Fruit fly (Drosophila melanogaster): ENCODE measurements around the gene spn-D.

spn-D gene

dm6 chr3R:27135692-27136641, 29.5 kb upstream of the spn-D start (continued):
- peak; percentile 74 for TF ChIP-seq CG1792 (GFP tag; optimal IDR thresholded peaks at IDR 0.05)
- peak; percentile 92 for TF ChIP-seq Med (GFP tag)
- peak; percentile 7 for TF ChIP-seq schlank (tag; optimal IDR thresholded peaks at IDR 0.05)
- no peak for TF ChIP-seq Fer2 (tag; optimal IDR thresholded peaks at IDR 0.05)
- no peak for TF ChIP-seq bowl (GFP tag; IDR thresholded peaks at IDR 0.05)
- TF ChIP-seq Abd-B (GFP tag; optimal IDR thresholded peaks at IDR 0.05) = no peak
- peak; percentile 33 for TF ChIP-seq CG30431 (GFP tag; optimal IDR thresholded peaks at IDR 0.05)
- peak; percentile 75 for TF ChIP-seq wek (GFP tag; optimal IDR thresholded peaks at IDR 0.05)
- no peak for TF ChIP-seq chn (GFP tag; optimal IDR thresholded peaks at IDR 0.05)
- TF ChIP-seq br (optimal IDR thresholded peaks at IDR 0.05) = no peak
- TF ChIP-seq nau (GFP tag; optimal IDR thresholded peaks at IDR 0.05) = peak; percentile 81
- peak; percentile 88 for TF ChIP-seq CG9727 (GFP tag; optimal IDR thresholded peaks at IDR 0.05)
- no peak for TF ChIP-seq BEAF-32 (GFP tag; optimal IDR thresholded peaks at IDR 0.05)
- no peak for TF ChIP-seq sd (tag; optimal IDR thresholded peaks at IDR 0.05)
- TF ChIP-seq sens (GFP tag) = peak; percentile 95
- no peak for TF ChIP-seq zfh2 (GFP tag; optimal IDR thresholded peaks at IDR 0.05)
- no peak for TF ChIP-seq dan (GFP tag; IDR thresholded peaks at IDR 0.05)
- peak; percentile 69 for TF ChIP-seq CG5180 (GFP tag; optimal IDR thresholded peaks at IDR 0.05)
- TF ChIP-seq CG7357 (GFP tag; IDR thresholded peaks at IDR 0.05) = no peak
- peak; percentile 54 for TF ChIP-seq CG3838 (GFP tag; optimal IDR thresholded peaks at IDR 0.05)
- TF ChIP-seq Asciz (GFP tag; optimal IDR thresholded peaks at IDR 0.05) = peak; percentile 89
- no peak for TF ChIP-seq CG2889 (GFP tag; IDR thresholded peaks at IDR 0.05)
- TF ChIP-seq CG32532 (GFP tag; IDR thresholded peaks at IDR 0.05) = no peak
- TF ChIP-seq CG8290 (GFP tag; optimal IDR thresholded peaks at IDR 0.05) = peak; percentile 75
- peak; percentile 61 to 65 for TF ChIP-seq CG8290 (tag; optimal IDR thresholded peaks at IDR 0.05)
- peak; percentile 88 for TF ChIP-seq CG6813 (GFP tag; optimal IDR thresholded peaks at IDR 0.05)
- peak; percentile 94 for TF ChIP-seq fd102C (GFP tag; optimal IDR thresholded peaks at IDR 0.05)
- TF ChIP-seq ase (GFP tag; IDR thresholded peaks at IDR 0.05) = no peak
- peak; percentile 58 for TF ChIP-seq Bteb2 (GFP tag; optimal IDR thresholded peaks at IDR 0.05)
- TF ChIP-seq CG10366 (GFP tag; IDR thresholded peaks at IDR 0.05) = 0 out of 2 replicates have a peak, but pooled peaks have one; percentile 12
- TF ChIP-seq cato (GFP tag; optimal IDR thresholded peaks at IDR 0.05; ENCODE audit: borderline replicate concordance) = peak; percentile 46
- no peak for TF ChIP-seq gfzf (GFP tag; optimal IDR thresholded peaks at IDR 0.05)
- TF ChIP-seq gce (GFP tag; IDR thresholded peaks at IDR 0.05) = no peak
- peak; percentile 5 for TF ChIP-seq phol (tag; optimal IDR thresholded peaks at IDR 0.05)
- peak; percentile 71; the same call in 1 of the 2 replicates for TF ChIP-seq stc (GFP tag; IDR thresholded peaks at IDR 0.05)
- TF ChIP-seq HLH4C (GFP tag; IDR thresholded peaks at IDR 0.05; ENCODE audit: partially characterized antibody) = no peak
- TF ChIP-seq Max (GFP tag; optimal IDR thresholded peaks at IDR 0.05) = peak; percentile 49
- peak; percentile 29 for TF ChIP-seq CG13775 (GFP tag; optimal IDR thresholded peaks at IDR 0.05)
- peak; percentile 24 for TF ChIP-seq Antp (GFP tag; optimal IDR thresholded peaks at IDR 0.05)
- peak; percentile 54 for TF ChIP-seq CG17385 (GFP tag; optimal IDR thresholded peaks at IDR 0.05)
- no peak for TF ChIP-seq Dip3 (GFP tag; optimal IDR thresholded peaks at IDR 0.05)
- peak; percentile 61 for TF ChIP-seq CG1024 (GFP tag; IDR thresholded peaks at IDR 0.05)
- peak; percentile 35 for TF ChIP-seq az2 (GFP tag; optimal IDR thresholded peaks at IDR 0.05)
- TF ChIP-seq CG5245 (GFP tag; optimal IDR thresholded peaks at IDR 0.05) = peak; percentile 53
- TF ChIP-seq esg (GFP tag; conservative IDR thresholded peaks at IDR 0.05) = no peak
- peak in 1 of 2 experiments; percentile 73 for TF ChIP-seq eve (GFP tag; optimal IDR thresholded peaks at IDR 0.05)
- peak; percentile 34 to 38 for TF ChIP-seq Hr51 (GFP tag; optimal IDR thresholded peaks at IDR 0.05)
- no peak for TF ChIP-seq Gug (GFP tag; IDR thresholded peaks at IDR 0.05)
- peak; percentile 56 for TF ChIP-seq CG12942 (GFP tag; optimal IDR thresholded peaks at IDR 0.05)

All from whole organism, embryonic.